Fruit fly (Drosophila melanogaster): ENCODE measurements around the gene CG42327.
A peak's percentile ranks its signal among the peaks of the same experiment; 100 is the strongest.

CG42327 gene

dm6 chr3R:11665925-11666687, 10.2 kb downstream of the CG42327 start:
- no peak for TF ChIP-seq CG8478 (optimal IDR thresholded peaks at IDR 0.05)
- TF ChIP-seq CTCF (optimal IDR thresholded peaks at IDR 0.05) = no peak

dm6 chr3R:11669017-11669953, 13.3 kb downstream of the CG42327 start:
- no peak for TF ChIP-seq CG8478 (optimal IDR thresholded peaks at IDR 0.05)
- TF ChIP-seq CTCF (optimal IDR thresholded peaks at IDR 0.05) = no peak

dm6 chr3R:11669954-11670347, 14.0 kb downstream of the CG42327 start:
- no peak for TF ChIP-seq CG8478 (optimal IDR thresholded peaks at IDR 0.05)
- TF ChIP-seq CTCF (optimal IDR thresholded peaks at IDR 0.05) = no peak

DNA sequence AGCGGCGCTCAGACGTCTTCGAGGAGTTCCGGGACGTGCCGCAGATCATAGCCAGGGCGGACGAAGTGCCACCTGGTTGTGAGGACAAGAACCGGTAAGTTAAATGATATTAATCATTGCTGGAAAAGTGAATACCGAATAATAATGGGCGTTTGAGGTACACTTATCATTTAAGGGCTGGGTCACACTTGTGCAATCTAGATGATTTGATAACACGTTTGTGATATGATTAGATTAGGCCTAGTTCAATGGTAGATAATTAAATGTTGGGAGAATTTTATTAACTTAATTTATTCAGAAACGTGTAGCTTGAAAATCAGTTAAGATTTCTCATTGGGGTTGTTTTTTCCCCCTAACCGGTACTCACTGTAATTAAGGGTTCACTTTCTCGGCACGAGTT, 14.9 kb downstream of the CG42327 start:
- TF ChIP-seq CG8478 (optimal IDR thresholded peaks at IDR 0.05) = no peak
- no peak for TF ChIP-seq CTCF (optimal IDR thresholded peaks at IDR 0.05)

- TF ChIP-seq CTCF (optimal IDR thresholded peaks at IDR 0.05) = no peak
- no peak for TF ChIP-seq CG8478 (optimal IDR thresholded peaks at IDR 0.05)
These were observed 15.8 kb downstream of the CG42327 start for dm6 chr3R:11671784-11672183.

- TF ChIP-seq CTCF (optimal IDR thresholded peaks at IDR 0.05) (no peak), CG8478 (optimal IDR thresholded peaks at IDR 0.05) (no peak)
These were observed 18.2 kb downstream of the CG42327 start, which contains the start of gene CG14715 for dm6 chr3R:11673955-11674663. TSS of gene CG14715 (plus strand) at chr3R:11674221.

DNA sequence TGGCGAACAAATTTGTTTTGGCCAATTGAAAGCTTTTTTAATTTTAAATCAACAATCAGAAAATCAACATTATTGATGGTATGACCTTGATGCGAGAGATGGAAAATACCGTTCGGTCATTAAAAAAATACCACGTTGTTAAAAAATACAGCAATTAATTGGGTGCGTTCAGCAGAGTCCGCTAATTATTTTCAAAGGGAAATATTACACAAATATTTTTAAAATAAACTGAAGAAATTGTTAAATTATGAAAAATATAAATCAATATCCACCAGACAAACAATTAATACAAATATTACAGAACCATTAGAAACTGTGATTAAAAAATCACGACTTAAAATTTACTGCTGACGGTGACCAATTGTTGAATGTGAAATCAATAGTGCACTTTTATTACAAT, 22.1 kb downstream of the CG42327 start, which contains the start of gene CG18476:
Gene CG18476, minus strand, starts transcription at position 101 of the 400 bp plus-strand sequence.
- TF ChIP-seq CTCF (optimal IDR thresholded peaks at IDR 0.05) (no peak), CG8478 (optimal IDR thresholded peaks at IDR 0.05) (no peak)

DNA sequence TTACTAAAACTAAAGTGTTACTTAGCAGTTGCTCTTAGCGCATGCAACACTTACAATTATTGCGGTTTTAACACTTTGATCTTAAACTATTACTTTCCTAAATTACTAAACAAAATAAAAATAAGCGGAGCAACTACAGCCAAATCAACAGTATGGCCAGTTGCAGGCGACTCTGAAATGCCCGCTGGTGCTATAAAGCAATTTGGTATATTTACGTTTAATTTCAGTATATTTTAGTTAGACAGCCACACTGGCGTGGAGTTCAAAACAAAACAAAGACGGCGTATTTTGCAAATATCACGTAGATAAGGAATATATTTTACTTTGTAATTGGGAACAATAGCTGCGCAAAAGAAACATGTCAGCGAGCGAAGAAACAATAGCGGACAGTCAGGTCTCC, 23.6 kb downstream of the CG42327 start, which contains the start of the genes Taf12 and Ho:
Gene Taf12, minus strand, starts transcription at position 178 of the 400 bp plus-strand sequence.
Gene Ho, plus strand, starts transcription at position 231 of the 400 bp plus-strand sequence.
- TF ChIP-seq CG8478 (optimal IDR thresholded peaks at IDR 0.05) (no peak), CTCF (optimal IDR thresholded peaks at IDR 0.05) (peak in 1 of 2 experiments; percentile 12)

dm6 chr3R:11683675-11684074, 27.7 kb downstream of the CG42327 start:
- no peak for TF ChIP-seq CTCF (optimal IDR thresholded peaks at IDR 0.05)
- no peak for TF ChIP-seq CG8478 (optimal IDR thresholded peaks at IDR 0.05)

- TF ChIP-seq CG8478 (optimal IDR thresholded peaks at IDR 0.05) = no peak
- no peak for TF ChIP-seq CTCF (optimal IDR thresholded peaks at IDR 0.05)
These were observed 28.4 kb downstream of the CG42327 start, which contains the start of gene CG6830 for dm6 chr3R:11684316-11684715. TSS of gene CG6830 (minus strand) at chr3R:11684342.

DNA sequence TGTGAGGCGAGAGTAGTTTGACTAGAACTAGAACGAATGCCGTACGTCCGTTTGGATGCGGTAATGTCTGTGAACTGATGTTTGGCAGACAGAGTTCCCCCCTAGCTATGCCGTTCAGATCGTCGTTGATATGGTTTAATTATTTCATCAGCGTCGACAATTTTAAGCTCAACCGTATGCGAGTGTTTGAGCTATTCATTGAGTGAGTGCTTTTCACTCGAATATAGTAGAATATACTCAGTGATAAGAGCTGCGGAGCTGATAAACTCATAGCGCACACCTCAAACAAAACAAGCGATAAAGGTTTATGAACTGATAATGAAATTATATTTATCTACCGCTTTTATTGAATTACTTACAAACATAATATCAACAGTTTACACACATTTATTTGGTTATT, 32.1 kb downstream of the CG42327 start, which contains the start of gene CG6834:
Gene CG6834, minus strand, starts transcription at position 79 of the 400 bp plus-strand sequence.
- TF ChIP-seq CG8478 (optimal IDR thresholded peaks at IDR 0.05) = no peak
- TF ChIP-seq CTCF (optimal IDR thresholded peaks at IDR 0.05) = no peak

dm6 chr3R:11689900-11690299, 34.0 kb downstream of the CG42327 start, which contains the start of gene CG6908:
TSS of gene CG6908 (minus strand) at chr3R:11690051.
- no peak for TF ChIP-seq CTCF (optimal IDR thresholded peaks at IDR 0.05)
- TF ChIP-seq CG8478 (optimal IDR thresholded peaks at IDR 0.05) = no peak

DNA sequence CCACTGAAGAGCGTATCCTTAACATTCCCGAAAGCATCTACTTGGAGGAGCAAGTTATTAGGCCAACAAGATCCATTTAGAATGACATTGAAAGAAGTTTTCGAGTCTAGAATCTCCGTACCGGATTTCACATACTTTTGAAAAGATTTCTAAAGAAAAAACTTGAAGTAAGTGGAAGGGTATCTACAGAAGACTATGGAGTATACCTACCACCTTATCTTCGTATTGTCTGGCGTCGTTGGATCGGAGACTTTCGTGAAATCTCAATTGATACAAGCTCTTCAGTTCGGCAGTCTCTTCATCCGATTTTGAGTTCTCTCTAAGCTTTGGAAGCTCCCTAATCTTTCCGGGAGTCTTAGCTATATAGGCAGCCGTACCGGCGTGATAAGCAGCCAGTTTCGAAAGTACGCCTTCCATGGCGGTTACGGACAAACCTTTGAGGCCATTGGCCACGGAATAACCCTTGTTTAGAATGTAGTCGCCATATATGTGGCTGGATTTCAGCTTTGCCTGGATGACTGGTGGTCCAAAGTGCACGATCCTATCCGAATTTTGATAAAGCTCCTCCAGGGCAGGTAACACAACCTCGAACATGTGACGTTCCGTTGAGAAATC, 35.0 kb downstream of the CG42327 start:
- TF ChIP-seq CTCF (optimal IDR thresholded peaks at IDR 0.05) = no peak

DNA sequence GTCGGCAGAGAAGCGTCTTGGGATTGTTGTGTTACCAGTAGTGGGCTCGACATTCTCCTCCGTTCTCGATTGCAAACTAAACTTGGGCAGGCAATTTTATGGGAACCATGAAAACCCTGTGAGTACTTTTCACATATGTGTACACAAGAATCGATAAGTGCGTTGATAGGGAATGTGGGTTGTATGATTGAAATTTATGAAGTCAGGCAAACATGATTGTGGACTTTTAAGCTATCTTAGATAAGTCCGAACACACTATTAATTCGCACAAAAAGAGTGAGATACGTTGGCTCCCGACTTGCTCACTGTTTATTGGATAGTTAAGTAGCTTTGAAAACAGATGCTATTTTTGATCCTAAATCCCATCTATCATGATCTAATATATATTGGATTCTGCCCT, 35.8 kb downstream of the CG42327 start, which contains the start of gene CG18765:
Gene CG18765, minus strand, starts transcription at position 53 of the 400 bp plus-strand sequence.
- no peak for TF ChIP-seq CTCF (optimal IDR thresholded peaks at IDR 0.05)
- no peak for TF ChIP-seq CG8478 (optimal IDR thresholded peaks at IDR 0.05)

All from S2 (cell line).